Fruit fly (Drosophila melanogaster) whole organism, embryonic: Measurements from ENCODE around the gene grnd.

ENCODE experiments used
- Aef1 ChIP-seq: fragments of 200-800 bp; sonication (Bioruptor generic); IDR thresholded peaks from 3 replicates; pipeline ENCODE4 v1.3.6; 2022; ENCODE audit warnings: missing biosample characterization, missing genetic modification characterization
- Antp ChIP-seq: fragments of 200-800 bp; sonication (Bioruptor generic); optimal IDR thresholded peaks from 3 replicates; lab custom pipeline; 2016; ENCODE audit warnings: missing biosample characterization, missing genetic modification characterization
- Awh ChIP-seq: fragments of 200-800 bp; sonication (Bioruptor generic); IDR thresholded peaks from 2 replicates; pipeline ENCODE4, ENCODE4 v1.3.6; 2022; ENCODE audit warnings: missing biosample characterization, missing genetic modification characterization
- Bgb ChIP-seq: fragments of 200-800 bp; sonication (Bioruptor generic); IDR thresholded peaks from 2 replicates; pipeline ENCODE4 v1.3.6; 2022; ENCODE audit warnings: missing biosample characterization, missing genetic modification characterization; ENCODE audit not compliant: partially characterized antibody
- CG11398 ChIP-seq: fragments of 200-800 bp; sonication (Bioruptor generic); optimal IDR thresholded peaks from 2 replicates; lab custom pipeline; 2016; ENCODE audit warnings: missing biosample characterization, missing genetic modification characterization
- CG1233 ChIP-seq: fragments of 200-800 bp; sonication (Bioruptor generic); optimal IDR thresholded peaks from 4 replicates; lab custom pipeline; 2018; ENCODE audit warnings: missing biosample characterization, mild to moderate bottlenecking, missing genetic modification characterization
- CG14014 ChIP-seq: fragments of 200-800 bp; sonication (Bioruptor generic); IDR thresholded peaks from 2 replicates; pipeline ENCODE4 v1.3.6; 2022; ENCODE audit warnings: missing biosample characterization, missing genetic modification characterization
- CG14860 ChIP-seq: fragments of 200-800 bp; sonication (Bioruptor generic); IDR thresholded peaks from 3 replicates; pipeline ENCODE4 v1.3.6; 2022; ENCODE audit warnings: missing biosample characterization, missing genetic modification characterization; ENCODE audit not compliant: partially characterized antibody
- CG15514 ChIP-seq: fragments of 200-800 bp; sonication (Bioruptor generic); optimal IDR thresholded peaks from 3 replicates; lab custom pipeline; 2017; ENCODE audit warnings: missing biosample characterization, missing genetic modification characterization, mild to moderate bottlenecking, moderate library complexity, missing genetic modification reagents
- CG16863 ChIP-seq: fragments of 200-800 bp; sonication (Bioruptor generic); optimal IDR thresholded peaks from 3 replicates; lab custom pipeline; 2016; ENCODE audit warnings: missing biosample characterization, missing genetic modification characterization
- CG17186 ChIP-seq: fragments of 200-800 bp; sonication (Bioruptor generic); optimal IDR thresholded peaks from 3 replicates; lab custom pipeline; 2017; ENCODE audit warnings: missing biosample characterization, missing genetic modification reagents, missing genetic modification characterization
- CG17359 ChIP-seq: fragments of 200-800 bp; sonication (Bioruptor generic); optimal IDR thresholded peaks from 3 replicates; lab custom pipeline; 2018; ENCODE audit warnings: missing biosample characterization, mild to moderate bottlenecking, missing genetic modification characterization, moderate library complexity
- CG17568 ChIP-seq: fragments of 200-800 bp; sonication (Bioruptor generic); optimal IDR thresholded peaks from 2 replicates; lab custom pipeline; 2018; ENCODE audit warnings: missing biosample characterization, mild to moderate bottlenecking, missing genetic modification characterization, moderate library complexity
- CG17829 ChIP-seq: fragments of 200-800 bp; optimal IDR thresholded peaks from 2 replicates; lab custom pipeline; 2019; ENCODE audit warnings: missing biosample characterization, mild to moderate bottlenecking, missing genetic modification characterization, moderate library complexity
- CG2202 ChIP-seq: fragments of 200-800 bp; sonication (Bioruptor generic); optimal IDR thresholded peaks from 2 replicates; lab custom pipeline; 2018; ENCODE audit warnings: missing biosample characterization, mild to moderate bottlenecking, missing genetic modification characterization
- CG31224 ChIP-seq: fragments of 200-800 bp; sonication (Bioruptor generic); IDR thresholded peaks from 2 replicates; pipeline ENCODE4 v1.3.6; 2022; ENCODE audit warnings: missing biosample characterization, missing genetic modification characterization
- CG31365 ChIP-seq: fragments of 200-800 bp; sonication (Bioruptor generic); optimal IDR thresholded peaks from 2 replicates; lab custom pipeline; 2018; ENCODE audit warnings: missing biosample characterization, mild to moderate bottlenecking, missing genetic modification characterization
- CG34376 ChIP-seq: fragments of 200-800 bp; sonication (Bioruptor generic); optimal IDR thresholded peaks from 2 replicates; lab custom pipeline; 2018; ENCODE audit warnings: missing biosample characterization, mild to moderate bottlenecking, missing genetic modification characterization
- CG4730 ChIP-seq: fragments of 200-800 bp; sonication (Bioruptor generic); IDR thresholded peaks from 2 replicates; pipeline ENCODE4 v1.3.6; 2022; ENCODE audit warnings: missing biosample characterization, missing genetic modification characterization
- CG7839 ChIP-seq: fragments of 200-800 bp; sonication (Bioruptor generic); optimal IDR thresholded peaks from 3 replicates; lab custom pipeline; 2018; ENCODE audit warnings: missing biosample characterization, mild to moderate bottlenecking, missing genetic modification characterization, moderate library complexity
- CG7963 ChIP-seq: fragments of 200-800 bp; sonication (Bioruptor generic); IDR thresholded peaks from 3 replicates; pipeline ENCODE4 v1.3.6; 2022; ENCODE audit warnings: missing biosample characterization, missing genetic modification characterization; ENCODE audit not compliant: partially characterized antibody
- CG8765 ChIP-seq: fragments of 200-800 bp; sonication (Bioruptor generic); IDR thresholded peaks from 2 replicates; pipeline ENCODE4 v1.3.6; 2022; ENCODE audit warnings: missing biosample characterization, missing genetic modification characterization
- Dad ChIP-seq: fragments of 200-800 bp; sonication (Bioruptor generic); optimal IDR thresholded peaks from 3 replicates; lab custom pipeline; 2016; ENCODE audit warnings: missing biosample characterization, missing genetic modification characterization
- Dll ChIP-seq: fragments of 200-800 bp; sonication (Bioruptor generic); IDR thresholded peaks from 4 replicates; pipeline ENCODE4 v1.3.6; 2022; ENCODE audit warnings: missing biosample characterization, missing genetic modification characterization; ENCODE audit not compliant: partially characterized antibody
- Drgx ChIP-seq: fragments of 200-800 bp; sonication (Bioruptor generic); IDR thresholded peaks from 2 replicates; pipeline ENCODE4 v1.3.6; 2022; ENCODE audit warnings: missing biosample characterization, missing genetic modification characterization
- Elba2 ChIP-seq: fragments of 200-800 bp; sonication (Bioruptor generic); optimal IDR thresholded peaks from 3 replicates; lab custom pipeline; 2016; ENCODE audit warnings: missing biosample characterization, missing genetic modification characterization
- H15 ChIP-seq: fragments of 200-800 bp; sonication (Bioruptor generic); IDR thresholded peaks from 3 replicates; pipeline ENCODE4 v1.3.6; 2022; ENCODE audit warnings: missing biosample characterization, missing genetic modification characterization
- HLH4C ChIP-seq: fragments of 200-800 bp; sonication (Bioruptor generic); IDR thresholded peaks from 3 replicates; pipeline ENCODE4 v1.3.6; 2022; ENCODE audit warnings: missing biosample characterization, missing genetic modification characterization; ENCODE audit not compliant: partially characterized antibody
- Pdp1 ChIP-seq, 2 experiments: fragments of 200-800 bp; sonication (Bioruptor generic); optimal IDR thresholded peaks; 3 replicates each; lab custom pipeline; 2016; ENCODE audit warnings: missing biosample characterization in 2 of 2, missing genetic modification characterization in 2 of 2, mild to moderate bottlenecking in 1 of 2, moderate library complexity in 1 of 2
- Scr ChIP-seq: fragments of 200-800 bp; sonication (Bioruptor generic); IDR thresholded peaks from 2 replicates; pipeline ENCODE4 v1.3.6; 2022; ENCODE audit warnings: missing biosample characterization, missing genetic modification characterization; ENCODE audit not compliant: partially characterized antibody
- ato ChIP-seq: fragments of 200-800 bp; sonication (Bioruptor generic); IDR thresholded peaks from 2 replicates; pipeline ENCODE4 v1.3.6; 2022; ENCODE audit warnings: missing biosample characterization, missing genetic modification characterization; ENCODE audit not compliant: partially characterized antibody
- cas ChIP-seq: fragments of 200-800 bp; sonication (Bioruptor generic); IDR thresholded peaks from 2 replicates; pipeline ENCODE4 v1.3.6; 2022; ENCODE audit warnings: missing biosample characterization, missing genetic modification characterization
- ci ChIP-seq: fragments of 200-800 bp; sonication (Bioruptor generic); IDR thresholded peaks from 3 replicates; pipeline ENCODE4 v1.3.6; 2022; ENCODE audit warnings: missing biosample characterization, missing genetic modification characterization
- corto ChIP-seq: fragments of 200-800 bp; sonication (Bioruptor generic); optimal IDR thresholded peaks from 2 replicates; lab custom pipeline; 2016; ENCODE audit warnings: missing biosample characterization, mild to moderate bottlenecking, missing genetic modification characterization, moderate library complexity
- gro ChIP-seq: fragments of 200-800 bp; sonication (Bioruptor generic); optimal IDR thresholded peaks from 2 replicates; lab custom pipeline; 2016; ENCODE audit warnings: missing biosample characterization, missing genetic modification characterization
- gt ChIP-seq: fragments of 200-800 bp; sonication (Bioruptor generic); IDR thresholded peaks from 2 replicates; pipeline ENCODE4 v1.3.6; 2022; ENCODE audit warnings: missing biosample characterization, missing genetic modification characterization
- her ChIP-seq: fragments of 200-800 bp; sonication (Bioruptor generic); optimal IDR thresholded peaks from 2 replicates; lab custom pipeline; 2016; ENCODE audit warnings: missing biosample characterization, missing genetic modification characterization
- hkb ChIP-seq, 2 experiments: fragments of 200-800 bp in 1 of 2; fragments of >200 bp in 1 of 2; sonication (Bioruptor generic) in 1 of 2; IDR thresholded peaks in 1 of 2; optimal IDR thresholded peaks in 1 of 2; 2 replicates each; pipeline versions ENCODE4 v1.3.6 to Lab custom; 2017 to 2022; ENCODE audit warnings: missing biosample characterization in 1 of 2, missing genetic modification characterization in 1 of 2
- kah ChIP-seq: fragments of 200-800 bp; sonication (Bioruptor generic); optimal IDR thresholded peaks from 2 replicates; lab custom pipeline; 2018; ENCODE audit warnings: missing biosample characterization, mild to moderate bottlenecking, missing genetic modification characterization
- klu ChIP-seq: fragments of 200-800 bp; sonication (Bioruptor generic); IDR thresholded peaks from 2 replicates; pipeline ENCODE4 v1.3.6; 2022; ENCODE audit warnings: missing biosample characterization, missing genetic modification characterization
- mld ChIP-seq: fragments of 200-800 bp; sonication (Bioruptor generic); IDR thresholded peaks from 3 replicates; pipeline ENCODE4 v1.3.6; 2022; ENCODE audit warnings: missing biosample characterization, missing genetic modification characterization; ENCODE audit not compliant: partially characterized antibody
- otp ChIP-seq: fragments of 200-800 bp; sonication (Bioruptor generic); IDR thresholded peaks from 3 replicates; pipeline ENCODE4, ENCODE4 v1.3.6; 2022; ENCODE audit warnings: missing biosample characterization, missing genetic modification characterization
- prd ChIP-seq, 3 experiments: fragments of >200 bp in 2 of 3; fragments of 200-800 bp in 1 of 3; sonication (Bioruptor generic) in 1 of 3; optimal IDR thresholded peaks in 2 of 3; IDR thresholded peaks in 1 of 3; 2 replicates in 2 of 3; 3 replicates in 1 of 3; pipeline versions ENCODE4 v1.3.6 to Lab custom; 2017 to 2022; ENCODE audit warnings: missing biosample characterization in 1 of 3, missing genetic modification characterization in 1 of 3
- rib ChIP-seq: fragments of 200-800 bp; sonication (Bioruptor generic); IDR thresholded peaks from 2 replicates; pipeline ENCODE4 v1.3.6; 2022; ENCODE audit warnings: missing biosample characterization, missing genetic modification characterization
- sens-2 ChIP-seq: fragments of 200-800 bp; sonication (Bioruptor generic); IDR thresholded peaks from 2 replicates; pipeline ENCODE4 v1.3.6; 2022; ENCODE audit warnings: missing biosample characterization, missing genetic modification characterization
- sima ChIP-seq: fragments of 200-800 bp; sonication (Bioruptor generic); optimal IDR thresholded peaks from 2 replicates; lab custom pipeline; 2016; ENCODE audit warnings: missing biosample characterization, missing genetic modification characterization
- tgo ChIP-seq: fragments of 200-800 bp; sonication (Bioruptor generic); IDR thresholded peaks from 3 replicates; pipeline ENCODE4 v1.3.6; 2022; ENCODE audit warnings: missing biosample characterization, missing genetic modification characterization
- tna ChIP-seq: fragments of 200-800 bp; sonication (Bioruptor generic); IDR thresholded peaks from 2 replicates; pipeline ENCODE4 v1.3.6; 2022; ENCODE audit warnings: missing biosample characterization, missing genetic modification characterization; ENCODE audit not compliant: partially characterized antibody
- unpg ChIP-seq: fragments of 200-800 bp; sonication (Bioruptor generic); optimal IDR thresholded peaks from 3 replicates; lab custom pipeline; 2018; ENCODE audit warnings: missing biosample characterization, mild to moderate bottlenecking, missing genetic modification characterization, moderate library complexity
- vfl ChIP-seq: fragments of 200-800 bp; sonication (Bioruptor generic); optimal IDR thresholded peaks from 2 replicates; lab custom pipeline; 2016; ENCODE audit warnings: missing biosample characterization, missing genetic modification characterization

grnd gene

dm6 chr2L:18441220-18441619 lies 44.0 kb upstream of the grnd start (continued):
- TF ChIP-seq gt (GFP tag; lab: Robert Waterston, UW), result no peak
- no peak for TF ChIP-seq vfl (GFP tag; lab: Kevin White, UChicago)
- TF ChIP-seq corto (GFP tag; lab: Kevin White, UChicago), result no peak
- no peak for TF ChIP-seq CG15514 (GFP tag; lab: Kevin White, UChicago)
- TF ChIP-seq CG11398 (GFP tag; lab: Kevin White, UChicago), result no peak
- TF ChIP-seq Dll (GFP tag; lab: Robert Waterston, UW), result no peak
- 0 out of 2 replicates have a peak, but pooled peaks have one; percentile 48 for TF ChIP-seq rib (GFP tag; lab: Robert Waterston, UW)
- no peak for TF ChIP-seq cas (GFP tag; lab: Robert Waterston, UW)
- TF ChIP-seq hkb (optimal IDR thresholded peaks at IDR 0.05; lab: Kevin White, UChicago), result no peak
- no peak for TF ChIP-seq hkb (GFP tag; IDR thresholded peaks at IDR 0.05; lab: Robert Waterston, UW)
- TF ChIP-seq CG2202, result no peak
- TF ChIP-seq her (GFP tag; lab: Kevin White, UChicago), result no peak
- no peak for TF ChIP-seq Aef1 (GFP tag; lab: Robert Waterston, UW)
- no peak for TF ChIP-seq Drgx (GFP tag; lab: Robert Waterston, UW)
- TF ChIP-seq CG14014 (GFP tag; lab: Robert Waterston, UW), result peak; percentile 24; the same call in 1 of the 2 replicates
- no peak for TF ChIP-seq Scr (GFP tag; lab: Robert Waterston, UW)
- TF ChIP-seq Elba2 (GFP tag; lab: Kevin White, UChicago), result no peak
- TF ChIP-seq Pdp1 (GFP tag; optimal IDR thresholded peaks at IDR 0.05; lab: Kevin White, UChicago), result peak in 1 of 2 experiments; percentile 6
- no peak for TF ChIP-seq Dad
- TF ChIP-seq CG34376, result no peak
- no peak for TF ChIP-seq Awh (GFP tag; lab: Robert Waterston, UW)
- TF ChIP-seq CG31365 (tag; lab: Kevin White, UChicago), result no peak
- no peak for TF ChIP-seq ci (GFP tag; lab: Robert Waterston, UW)
- TF ChIP-seq Antp (GFP tag; lab: Kevin White, UChicago), result no peak
- peak; percentile 39 for TF ChIP-seq CG7839 (tag; lab: Kevin White, UChicago)
- no peak for TF ChIP-seq gro (GFP tag; lab: Kevin White, UChicago)
- no peak for TF ChIP-seq otp (GFP tag; lab: Robert Waterston, UW)
- peak; percentile 18 for TF ChIP-seq CG17829 (tag; lab: Kevin White, UChicago)
- TF ChIP-seq CG1233 (GFP tag; lab: Kevin White, UChicago), result peak; percentile 4
- TF ChIP-seq klu (GFP tag; lab: Robert Waterston, UW), result no peak
- no peak for TF ChIP-seq CG8765 (GFP tag; lab: Robert Waterston, UW)
- TF ChIP-seq CG17568 (GFP tag; lab: Kevin White, UChicago), result no peak
- TF ChIP-seq unpg, result peak; percentile 26
- TF ChIP-seq Bgb (GFP tag; lab: Robert Waterston, UW), result peak; percentile 88
- peak; percentile 16 for TF ChIP-seq CG17359 (tag; lab: Kevin White, UChicago)
- no peak for TF ChIP-seq sens-2 (GFP tag; lab: Robert Waterston, UW)
- peak; percentile 66; the same call in 1 of the 3 replicates for TF ChIP-seq CG7963 (GFP tag; lab: Robert Waterston, UW)
- TF ChIP-seq kah, result no peak
- no peak for TF ChIP-seq CG17186 (GFP tag; lab: Kevin White, UChicago)
- no peak for TF ChIP-seq H15 (GFP tag; lab: Robert Waterston, UW)
- TF ChIP-seq HLH4C (GFP tag; lab: Robert Waterston, UW), result peak; percentile 52; the same call in 1 of the 3 replicates
- no peak for TF ChIP-seq tna (GFP tag; lab: Robert Waterston, UW)
- TF ChIP-seq CG16863, result no peak
- TF ChIP-seq prd (optimal IDR thresholded peaks at IDR 0.05; lab: Kevin White, UChicago), result no peak
- TF ChIP-seq prd (GFP tag; IDR thresholded peaks at IDR 0.05; lab: Robert Waterston, UW), result no peak
- TF ChIP-seq CG31224 (GFP tag; lab: Robert Waterston, UW), result no peak
- TF ChIP-seq mld (GFP tag; lab: Robert Waterston, UW), result no peak
- no peak for TF ChIP-seq sima (GFP tag; lab: Kevin White, UChicago)
- TF ChIP-seq tgo (GFP tag; lab: Robert Waterston, UW), result no peak
- no peak for TF ChIP-seq CG4730
- peak; percentile 46; the same call in 1 of the 3 replicates for TF ChIP-seq CG14860 (GFP tag; lab: Robert Waterston, UW)
- no peak for TF ChIP-seq ato (GFP tag; lab: Robert Waterston, UW)
